Fruit fly (Drosophila melanogaster) whole organism, embryonic: ENCODE results near the gene CG43880.

Experiments
- C15 ChIP-seq: fragments of 200-800 bp; sonication (Bioruptor generic); IDR thresholded peaks from 3 replicates; pipeline ENCODE4 v1.3.6; 2022; ENCODE audit warnings: missing biosample characterization, missing genetic modification characterization
- CG10147 ChIP-seq: fragments of 200-800 bp; sonication (Bioruptor generic); optimal IDR thresholded peaks from 2 replicates; lab custom pipeline; 2019; ENCODE audit warnings: missing biosample characterization, mild to moderate bottlenecking, missing genetic modification characterization, moderate library complexity
- CG11085 ChIP-seq: fragments of 200-800 bp; sonication (Bioruptor generic); IDR thresholded peaks from 2 replicates; pipeline ENCODE4 v1.3.6; 2022; ENCODE audit warnings: missing biosample characterization, missing genetic modification characterization
- CG11504 ChIP-seq: fragments of 200-800 bp; sonication (Bioruptor generic); optimal IDR thresholded peaks from 3 replicates; lab custom pipeline; 2019; ENCODE audit warnings: missing biosample characterization, mild to moderate bottlenecking, missing genetic modification characterization, moderate library complexity
- CG11696 ChIP-seq: fragments of 200-800 bp; sonication (Bioruptor generic); IDR thresholded peaks from 2 replicates; pipeline ENCODE4 v1.3.6; 2022; ENCODE audit warnings: missing biosample characterization, missing genetic modification characterization
- CG12155 ChIP-seq: fragments of 200-800 bp; sonication (Bioruptor generic); optimal IDR thresholded peaks from 3 replicates; lab custom pipeline; 2016; ENCODE audit warnings: missing biosample characterization, missing genetic modification characterization
- CG13287 ChIP-seq: fragments of 200-800 bp; sonication (Bioruptor generic); IDR thresholded peaks from 2 replicates; pipeline ENCODE4 v1.3.6; 2022; ENCODE audit warnings: missing biosample characterization, missing genetic modification characterization; ENCODE audit not compliant: partially characterized antibody
- CG1602 ChIP-seq: fragments of 200-800 bp; sonication (Bioruptor generic); optimal IDR thresholded peaks from 3 replicates; lab custom pipeline; 2016; ENCODE audit warnings: missing biosample characterization, missing genetic modification characterization
- CG17385 ChIP-seq: fragments of 200-800 bp; sonication (Bioruptor generic); optimal IDR thresholded peaks from 3 replicates; lab custom pipeline; 2018; ENCODE audit warnings: missing biosample characterization, mild to moderate bottlenecking, missing genetic modification characterization
- CG18011 ChIP-seq: fragments of 200-800 bp; sonication (Bioruptor generic); optimal IDR thresholded peaks from 2 replicates; lab custom pipeline; 2017; ENCODE audit warnings: missing biosample characterization, missing genetic modification characterization, mild to moderate bottlenecking, moderate library complexity, missing genotype
- CG3407 ChIP-seq: fragments of 200-800 bp; sonication (Bioruptor generic); optimal IDR thresholded peaks from 2 replicates; lab custom pipeline; 2018; ENCODE audit warnings: missing biosample characterization, mild to moderate bottlenecking, missing genetic modification characterization
- CG6791 ChIP-seq: fragments of 200-800 bp; sonication (Bioruptor generic); IDR thresholded peaks from 3 replicates; pipeline ENCODE4 v1.3.6; 2022; ENCODE audit warnings: missing biosample characterization, missing genetic modification characterization; ENCODE audit not compliant: partially characterized antibody
- CG6813 ChIP-seq: fragments of 200-800 bp; sonication (Bioruptor generic); optimal IDR thresholded peaks from 2 replicates; lab custom pipeline; 2017; ENCODE audit warnings: missing biosample characterization, missing genetic modification characterization, mild to moderate bottlenecking, moderate library complexity, missing genetic modification reagents
- CG7556 ChIP-seq: fragments of 200-800 bp; sonication (Bioruptor generic); optimal IDR thresholded peaks from 2 replicates; lab custom pipeline; 2017; ENCODE audit warnings: missing biosample characterization, mild to moderate bottlenecking, missing genetic modification characterization
- CG7786 ChIP-seq: fragments of 200-800 bp; sonication (Bioruptor generic); optimal IDR thresholded peaks from 2 replicates; lab custom pipeline; 2016; ENCODE audit warnings: missing biosample characterization, missing genetic modification characterization
- CG8290 ChIP-seq, 3 experiments: fragments of 200-800 bp; sonication (Bioruptor generic); optimal IDR thresholded peaks; 2 replicates each; lab custom pipeline; 2016 to 2019; ENCODE audit warnings: missing biosample characterization in 3 of 3, missing genetic modification characterization in 3 of 3, mild to moderate bottlenecking in 2 of 3, moderate library complexity in 1 of 3
- CG8765 ChIP-seq: fragments of 200-800 bp; sonication (Bioruptor generic); IDR thresholded peaks from 2 replicates; pipeline ENCODE4 v1.3.6; 2022; ENCODE audit warnings: missing biosample characterization, missing genetic modification characterization
- CG9215 ChIP-seq: fragments of 200-800 bp; sonication (Bioruptor generic); IDR thresholded peaks from 2 replicates; pipeline ENCODE4 v1.3.6; 2022; ENCODE audit warnings: missing biosample characterization, missing genetic modification characterization
- CG9932 ChIP-seq: fragments of 200-800 bp; sonication (Bioruptor generic); IDR thresholded peaks from 2 replicates; pipeline ENCODE4 v1.3.6; 2022; ENCODE audit warnings: missing biosample characterization, missing genetic modification characterization
- Camta ChIP-seq: fragments of 200-800 bp; sonication (Bioruptor generic); optimal IDR thresholded peaks from 2 replicates; lab custom pipeline; 2016; ENCODE audit warnings: missing biosample characterization, missing genetic modification characterization
- CoRest ChIP-seq: fragments of 200-800 bp; sonication (Bioruptor generic); optimal IDR thresholded peaks from 3 replicates; lab custom pipeline; 2018; ENCODE audit warnings: missing biosample characterization, mild to moderate bottlenecking, missing genetic modification characterization, moderate library complexity
- D19A ChIP-seq: fragments of 200-800 bp; optimal IDR thresholded peaks from 3 replicates; lab custom pipeline; 2019; ENCODE audit warnings: missing biosample characterization, mild to moderate bottlenecking, missing genetic modification characterization, moderate library complexity
- D19B ChIP-seq: fragments of 200-800 bp; sonication (Bioruptor generic); optimal IDR thresholded peaks from 2 replicates; lab custom pipeline; 2017; ENCODE audit warnings: missing biosample characterization, mild to moderate bottlenecking, missing genetic modification characterization
- Dip3 ChIP-seq: fragments of 200-800 bp; sonication (Bioruptor generic); optimal IDR thresholded peaks from 3 replicates; lab custom pipeline; 2016; ENCODE audit warnings: missing biosample characterization, missing genetic modification characterization
- E2f2 ChIP-seq: fragments of 200-800 bp; sonication (Bioruptor generic); IDR thresholded peaks from 2 replicates; pipeline ENCODE4 v1.3.6; 2022; ENCODE audit warnings: missing biosample characterization, missing genetic modification characterization
- Fer1 ChIP-seq: fragments of 200-800 bp; sonication (Bioruptor generic); optimal IDR thresholded peaks from 2 replicates; lab custom pipeline; 2017; ENCODE audit warnings: missing biosample characterization, mild to moderate bottlenecking, missing genetic modification characterization
- Hey ChIP-seq: fragments of 200-800 bp; sonication (Bioruptor generic); optimal IDR thresholded peaks from 3 replicates; lab custom pipeline; 2018; ENCODE audit warnings: missing biosample characterization, mild to moderate bottlenecking, missing genetic modification characterization
- HmgZ ChIP-seq: fragments of 200-800 bp; sonication (Bioruptor generic); optimal IDR thresholded peaks from 2 replicates; lab custom pipeline; 2018; ENCODE audit warnings: missing biosample characterization, mild to moderate bottlenecking, missing genetic modification characterization
- Hr39 ChIP-seq: fragments of >200 bp; optimal IDR thresholded peaks from 2 replicates; lab custom pipeline; 2017
- Jarid2 ChIP-seq: fragments of 200-800 bp; sonication (Bioruptor generic); optimal IDR thresholded peaks from 3 replicates; lab custom pipeline; 2017; ENCODE audit warnings: mild to moderate bottlenecking, missing biosample characterization, missing genetic modification reagents, missing genetic modification characterization
- Oaz ChIP-seq: fragments of 200-800 bp; sonication (Bioruptor generic); IDR thresholded peaks from 2 replicates; pipeline ENCODE4 v1.3.6; 2022; ENCODE audit warnings: missing biosample characterization, missing genetic modification characterization
- ap ChIP-seq: fragments of 200-800 bp; sonication (Bioruptor generic); IDR thresholded peaks from 2 replicates; pipeline ENCODE4 v1.3.6; 2022; ENCODE audit warnings: missing biosample characterization, missing genetic modification characterization
- bsh ChIP-seq, 2 experiments: fragments of 200-800 bp; sonication (Bioruptor generic); optimal IDR thresholded peaks; 2 replicates each; lab custom pipeline; 2017 to 2018; ENCODE audit warnings: mild to moderate bottlenecking in 2 of 2, missing biosample characterization in 2 of 2, missing genetic modification characterization in 2 of 2, moderate library complexity in 1 of 2
- croc ChIP-seq: fragments of 200-800 bp; sonication (Bioruptor generic); conservative IDR thresholded peaks from 3 replicates; pipeline ENCODE4 v1.3.6; 2022; ENCODE audit warnings: missing biosample characterization, missing genetic modification characterization
- crol ChIP-seq: fragments of 200-800 bp; sonication (Bioruptor generic); IDR thresholded peaks from 2 replicates; pipeline ENCODE4 v1.3.6; 2022; ENCODE audit warnings: missing biosample characterization, missing genetic modification characterization
- dpn ChIP-seq, 2 experiments: fragments of 200-800 bp; sonication (Bioruptor generic); optimal IDR thresholded peaks; 3 replicates each; lab custom pipeline; 2016; ENCODE audit warnings: missing biosample characterization in 2 of 2, missing genetic modification characterization in 2 of 2
- eve ChIP-seq, 2 experiments: fragments of >200 bp; optimal IDR thresholded peaks; 2 replicates each; lab custom pipeline; 2017; ENCODE audit warnings: missing biosample characterization in 2 of 2, missing genetic modification characterization in 2 of 2
- gsb-n ChIP-seq: fragments of 200-800 bp; sonication (Bioruptor generic); optimal IDR thresholded peaks from 3 replicates; lab custom pipeline; 2018; ENCODE audit warnings: missing biosample characterization, mild to moderate bottlenecking, missing genetic modification characterization
- h ChIP-seq: fragments of >200 bp; optimal IDR thresholded peaks from 2 replicates; lab custom pipeline; 2017
- insv ChIP-seq, 2 experiments: fragments of 200-800 bp; sonication (Bioruptor generic); optimal IDR thresholded peaks; 3 replicates each; lab custom pipeline; 2016 to 2018; ENCODE audit warnings: missing biosample characterization in 2 of 2, missing genetic modification characterization in 2 of 2
- inv ChIP-seq: fragments of 200-800 bp; sonication (Bioruptor generic); IDR thresholded peaks from 2 replicates; pipeline ENCODE4 v1.3.6; 2022; ENCODE audit warnings: missing biosample characterization, missing genetic modification characterization; ENCODE audit not compliant: partially characterized antibody
- jigr1 ChIP-seq: fragments of 200-800 bp; sonication (Bioruptor generic); IDR thresholded peaks from 3 replicates; pipeline ENCODE4 v1.3.6; 2022; ENCODE audit warnings: missing biosample characterization, missing genetic modification characterization
- kni ChIP-seq: fragments of 200-800 bp; sonication (Bioruptor generic); optimal IDR thresholded peaks from 3 replicates; lab custom pipeline; 2017; ENCODE audit warnings: mild to moderate bottlenecking, missing biosample characterization, missing genetic modification reagents, missing genetic modification characterization
- lmd ChIP-seq: fragments of 200-800 bp; sonication (Bioruptor generic); IDR thresholded peaks from 2 replicates; pipeline ENCODE4 v1.3.6; 2022; ENCODE audit warnings: missing biosample characterization, missing genetic modification characterization
- oc ChIP-seq: fragments of 200-800 bp; sonication (Bioruptor generic); optimal IDR thresholded peaks from 2 replicates; lab custom pipeline; 2018; ENCODE audit warnings: missing biosample characterization, mild to moderate bottlenecking, missing genetic modification characterization, moderate library complexity
- peb ChIP-seq: fragments of 200-800 bp; sonication (Bioruptor generic); IDR thresholded peaks from 2 replicates; pipeline ENCODE4 v1.3.6; 2022; ENCODE audit warnings: missing biosample characterization, missing genetic modification characterization
- pita ChIP-seq: fragments of 200-800 bp; sonication (Bioruptor generic); optimal IDR thresholded peaks from 2 replicates; lab custom pipeline; 2017; ENCODE audit warnings: missing biosample characterization, mild to moderate bottlenecking, missing genetic modification characterization
- sisA ChIP-seq: fragments of 200-800 bp; sonication (Bioruptor generic); IDR thresholded peaks from 2 replicates; pipeline ENCODE4 v1.3.6; 2022; ENCODE audit warnings: missing biosample characterization, missing genetic modification characterization
- sob ChIP-seq: fragments of 200-800 bp; sonication (Bioruptor generic); IDR thresholded peaks from 2 replicates; pipeline ENCODE4 v1.3.6; 2022; ENCODE audit warnings: missing biosample characterization, missing genetic modification characterization
- stc ChIP-seq: fragments of 200-800 bp; sonication (Bioruptor generic); IDR thresholded peaks from 2 replicates; pipeline ENCODE4 v1.3.6; 2022; ENCODE audit warnings: missing biosample characterization, missing genetic modification characterization

The CG43880 gene

dm6 chr3L:7978777-7979649 is 32.9 kb upstream of the CG43880 start, which contains the start of gene nmo (continued):
- TF ChIP-seq CG18011 (GFP tag; lab: Kevin White, UChicago) (no peak), CG6813 (GFP tag; lab: Kevin White, UChicago) (no peak), croc (GFP tag; lab: Robert Waterston, UW) (no peak), CG7786 (GFP tag; lab: Kevin White, UChicago) (no peak), CG17385 (GFP tag; lab: Kevin White, UChicago) (peak; percentile 23), CG7556 (peak; percentile 22), CG6791 (GFP tag; lab: Robert Waterston, UW) (no peak), CG10147 (GFP tag; lab: Kevin White, UChicago) (no peak), C15 (GFP tag; lab: Robert Waterston, UW) (no peak), Camta (GFP tag; lab: Kevin White, UChicago) (no peak), CG8765 (no peak), CG11504 (tag; lab: Kevin White, UChicago) (peak; percentile 54), pita (GFP tag; lab: Kevin White, UChicago) (no peak), Dip3 (no peak), Jarid2 (peak; percentile 98), Hey (no peak), CG9215 (GFP tag; lab: Robert Waterston, UW) (no peak), oc (tag; lab: Kevin White, UChicago) (no peak), gsb-n (tag; lab: Kevin White, UChicago) (no peak), Hr39 (lab: Kevin White, UChicago) (no peak), CG12155 (GFP tag; lab: Kevin White, UChicago) (no peak), CG1602 (no peak), bsh (GFP tag; optimal IDR thresholded peaks at IDR 0.05; lab: Kevin White, UChicago) (no peak), CG9932 (GFP tag; lab: Robert Waterston, UW) (no peak), D19A (tag; lab: Kevin White, UChicago) (no peak), Fer1 (GFP tag; lab: Kevin White, UChicago) (peak; percentile 62), insv (GFP tag; optimal IDR thresholded peaks at IDR 0.05; lab: Kevin White, UChicago) (no peak), Oaz (no peak), crol (no peak), HmgZ (tag; lab: Kevin White, UChicago) (peak; percentile 20), CG8290 (GFP tag; optimal IDR thresholded peaks at IDR 0.05; lab: Kevin White, UChicago) (no peak), CG8290 (tag; optimal IDR thresholded peaks at IDR 0.05; lab: Kevin White, UChicago) (peak in 1 of 2 experiments; percentile 63), lmd (GFP tag; lab: Robert Waterston, UW) (no peak), eve (GFP tag; optimal IDR thresholded peaks at IDR 0.05; lab: Kevin White, UChicago) (no peak), h (lab: Kevin White, UChicago) (no peak), D19B (GFP tag; lab: Kevin White, UChicago) (no peak), inv (no peak), peb (GFP tag; lab: Robert Waterston, UW) (no peak), kni (GFP tag; lab: Kevin White, UChicago) (peak; percentile 1), jigr1 (GFP tag; lab: Robert Waterston, UW) (no peak), E2f2 (GFP tag; lab: Robert Waterston, UW) (no peak), CG13287 (GFP tag; lab: Robert Waterston, UW) (no peak), CG11696 (GFP tag; lab: Robert Waterston, UW) (no peak), dpn (GFP tag; optimal IDR thresholded peaks at IDR 0.05; lab: Kevin White, UChicago) (peak in 1 of 2 experiments; percentile 5), stc (GFP tag; lab: Robert Waterston, UW) (no peak), sob (GFP tag; lab: Robert Waterston, UW) (no peak), ap (GFP tag; lab: Robert Waterston, UW) (no peak), CG3407 (GFP tag; lab: Kevin White, UChicago) (no peak), CG11085 (GFP tag; lab: Robert Waterston, UW) (no peak), CoRest (no peak), sisA (GFP tag; lab: Robert Waterston, UW) (no peak)
